Fruit fly (Drosophila melanogaster): ENCODE data around the gene Paip2.
A peak's percentile ranks its signal among the peaks of the same experiment; 100 is the strongest.

The Paip2 gene

DNA sequence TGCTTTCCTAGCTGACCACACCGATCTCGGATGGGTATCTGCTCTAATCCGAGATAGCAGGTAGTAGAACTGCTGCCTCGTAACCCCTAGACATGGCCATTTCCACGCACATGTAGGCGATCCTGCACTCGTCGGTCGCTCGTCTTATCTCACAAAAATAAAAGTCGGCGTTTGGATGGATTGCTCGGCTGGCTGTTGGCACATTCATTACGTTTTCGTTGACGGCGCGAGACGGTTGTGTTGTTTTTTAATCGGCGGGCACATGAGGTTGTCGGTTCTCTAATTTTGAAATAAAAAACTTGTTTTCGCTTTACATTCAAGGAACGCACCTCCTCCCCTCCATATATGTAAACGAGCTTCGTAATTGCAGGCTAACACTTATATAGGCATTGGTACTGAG, 51.7 kb downstream of the Paip2 start, which contains the start of gene ry:
Gene ry, plus strand, starts transcription at position 206 of the 400 bp plus-strand sequence.
- TF ChIP-seq CG10654 (GFP tag; optimal IDR thresholded peaks at IDR 0.05) = no peak
- TF ChIP-seq psq (GFP tag; optimal IDR thresholded peaks at IDR 0.05) = no peak
- TF ChIP-seq CG9437 (GFP tag; optimal IDR thresholded peaks at IDR 0.05) = peak; percentile 38
- TF ChIP-seq HLH3B (GFP tag; IDR thresholded peaks at IDR 0.05) = no peak
- TF ChIP-seq CG34376 (GFP tag; optimal IDR thresholded peaks at IDR 0.05) = peak; percentile 1
- TF ChIP-seq CG12769 (tag; optimal IDR thresholded peaks at IDR 0.05) = no peak
- TF ChIP-seq CG14441 (GFP tag; IDR thresholded peaks at IDR 0.05) = 0 out of 2 replicates have a peak, but pooled peaks have one; percentile 15
- TF ChIP-seq sim (GFP tag; IDR thresholded peaks at IDR 0.05) = peak; percentile 41; the same call in 1 of the 2 replicates
- TF ChIP-seq Hsf (GFP tag; optimal IDR thresholded peaks at IDR 0.05) = no peak
- TF ChIP-seq da (GFP tag; optimal IDR thresholded peaks at IDR 0.05) = no peak
- no peak for TF ChIP-seq CG9215 (GFP tag; IDR thresholded peaks at IDR 0.05)
- no peak for TF ChIP-seq kah (GFP tag; optimal IDR thresholded peaks at IDR 0.05)
- no peak for TF ChIP-seq Spps (tag; optimal IDR thresholded peaks at IDR 0.05)
- TF ChIP-seq ci (GFP tag; IDR thresholded peaks at IDR 0.05) = peak; percentile 47; the same call in 1 of the 3 replicates
- no peak for TF ChIP-seq ranshi (GFP tag; IDR thresholded peaks at IDR 0.05)
- TF ChIP-seq Atf6 (GFP tag; IDR thresholded peaks at IDR 0.05) = peak; percentile 38; the same call in 1 of the 2 replicates
- TF ChIP-seq amos (GFP tag; IDR thresholded peaks at IDR 0.05; ENCODE audit: partially characterized antibody) = peak; percentile 25
- TF ChIP-seq CG14050 (GFP tag; IDR thresholded peaks at IDR 0.05) = no peak
- TF ChIP-seq Trl (optimal IDR thresholded peaks at IDR 0.05) = no peak
- TF ChIP-seq Trl (GFP tag; optimal IDR thresholded peaks at IDR 0.05) = no peak
- no peak for TF ChIP-seq Meics (GFP tag; optimal IDR thresholded peaks at IDR 0.05)
- peak; percentile 60; the same call in 1 of the 3 replicates for TF ChIP-seq CG2199 (GFP tag; IDR thresholded peaks at IDR 0.05)
- peak in 1 of 2 experiments; percentile 73 for TF ChIP-seq Pdp1 (GFP tag; optimal IDR thresholded peaks at IDR 0.05)
- no peak for TF ChIP-seq fd96Cb (tag; optimal IDR thresholded peaks at IDR 0.05)
- peak; percentile 72 for TF ChIP-seq Med (GFP tag)
- TF ChIP-seq grn (GFP tag; optimal IDR thresholded peaks at IDR 0.05) = peak; percentile 33
- TF ChIP-seq CG6791 (GFP tag; IDR thresholded peaks at IDR 0.05; ENCODE audit: partially characterized antibody) = 0 out of 3 replicates have a peak, but pooled peaks have one; percentile 10
- TF ChIP-seq sens (GFP tag) = peak; percentile 24
- peak; percentile 18; the same call in 1 of the 3 replicates for TF ChIP-seq Optix (GFP tag; IDR thresholded peaks at IDR 0.05)
- TF ChIP-seq Deaf1 (tag; optimal IDR thresholded peaks at IDR 0.05) = peak; percentile 85
- TF ChIP-seq tup (GFP tag; optimal IDR thresholded peaks at IDR 0.05) = no peak

DNA sequence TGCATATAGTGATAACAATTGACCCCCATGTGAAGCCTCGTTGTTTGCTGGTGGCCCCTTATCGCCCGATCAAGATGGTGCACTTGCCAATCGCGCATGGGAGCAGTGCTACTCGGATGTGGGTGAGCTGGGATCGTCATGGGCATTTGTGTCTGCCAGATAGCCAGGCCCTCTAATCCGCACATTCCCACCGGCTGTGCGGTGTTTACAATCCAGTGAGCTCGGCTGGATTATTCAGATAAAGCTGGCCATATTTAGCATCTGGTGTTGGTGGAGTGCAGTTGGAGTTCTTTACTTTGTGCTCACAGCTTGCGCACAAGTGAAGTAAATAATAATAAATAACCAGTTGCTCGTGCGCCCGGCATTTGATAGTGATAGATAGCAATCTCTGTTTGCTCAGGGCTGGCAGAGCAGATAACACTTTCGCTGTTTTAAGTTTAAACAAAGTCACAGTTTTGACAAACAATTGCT, 52.4 kb downstream of the Paip2 start:
- TF ChIP-seq CG10654 (GFP tag; optimal IDR thresholded peaks at IDR 0.05) (no peak), jigr1 (GFP tag; IDR thresholded peaks at IDR 0.05) (no peak), HLH4C (GFP tag; IDR thresholded peaks at IDR 0.05; ENCODE audit: partially characterized antibody) (no peak), dati (GFP tag; IDR thresholded peaks at IDR 0.05) (no peak), nau (GFP tag; optimal IDR thresholded peaks at IDR 0.05) (no peak), Awh (GFP tag; IDR thresholded peaks at IDR 0.05) (peak; percentile 57; the same call in 1 of the 2 replicates), CG9817 (tag; optimal IDR thresholded peaks at IDR 0.05) (no peak), CG9876 (GFP tag; optimal IDR thresholded peaks at IDR 0.05) (no peak), her (GFP tag; optimal IDR thresholded peaks at IDR 0.05) (no peak), CG11456 (GFP tag; IDR thresholded peaks at IDR 0.05) (no peak), Dip2 (GFP tag; IDR thresholded peaks at IDR 0.05) (no peak), gcm (GFP tag; optimal IDR thresholded peaks at IDR 0.05) (peak; percentile 55), stwl (tag; optimal IDR thresholded peaks at IDR 0.05) (no peak), run (tag; optimal IDR thresholded peaks at IDR 0.05) (no peak), Optix (GFP tag; IDR thresholded peaks at IDR 0.05) (peak; percentile 44; the same call in 1 of the 3 replicates), tin (GFP tag; optimal IDR thresholded peaks at IDR 0.05) (no peak), wor (GFP tag; IDR thresholded peaks at IDR 0.05) (no peak), CG14965 (GFP tag; optimal IDR thresholded peaks at IDR 0.05; ENCODE audit: borderline replicate concordance) (no peak), Max (GFP tag; optimal IDR thresholded peaks at IDR 0.05) (no peak), CG3163 (GFP tag; optimal IDR thresholded peaks at IDR 0.05) (no peak), chif (GFP tag; optimal IDR thresholded peaks at IDR 0.05) (no peak), CG4707 (GFP tag; optimal IDR thresholded peaks at IDR 0.05) (peak; percentile 51), CG2116 (GFP tag; optimal IDR thresholded peaks at IDR 0.05) (no peak)
